Fruit fly (Drosophila melanogaster) whole organism, embryonic: ENCODE measurements around the gene CG7514.

ENCODE experiments used
- ATbp ChIP-seq: fragments of 200-800 bp; sonication (Bioruptor generic); optimal IDR thresholded peaks from 2 replicates; lab custom pipeline; 2017; ENCODE audit warnings: missing biosample characterization, mild to moderate bottlenecking, missing genetic modification characterization, missing genetic modification reagents
- Abd-B ChIP-seq: fragments of 200-800 bp; sonication (Bioruptor generic); optimal IDR thresholded peaks from 2 replicates; lab custom pipeline; 2018; ENCODE audit warnings: missing biosample characterization, mild to moderate bottlenecking, missing genetic modification characterization, moderate library complexity
- Atf3 ChIP-seq: fragments of 200-800 bp; sonication (Bioruptor generic); optimal IDR thresholded peaks from 3 replicates; lab custom pipeline; 2016; ENCODE audit warnings: missing biosample characterization, missing genetic modification characterization
- BEAF-32 ChIP-seq: fragments of 200-800 bp; sonication (Bioruptor generic); optimal IDR thresholded peaks from 3 replicates; lab custom pipeline; 2017; ENCODE audit warnings: missing biosample characterization, missing genetic modification characterization, mild to moderate bottlenecking, moderate library complexity, missing genetic modification reagents
- CG10462 ChIP-seq: fragments of 200-800 bp; sonication (Bioruptor generic); optimal IDR thresholded peaks from 2 replicates; lab custom pipeline; 2016; ENCODE audit warnings: missing biosample characterization, missing genetic modification characterization
- CG10979 ChIP-seq: fragments of 200-800 bp; sonication (Bioruptor generic); optimal IDR thresholded peaks from 2 replicates; lab custom pipeline; 2018; ENCODE audit warnings: missing biosample characterization, mild to moderate bottlenecking, missing genetic modification characterization, moderate library complexity
- CG12071 ChIP-seq: fragments of 200-800 bp; sonication (Bioruptor generic); optimal IDR thresholded peaks from 3 replicates; lab custom pipeline; 2018; ENCODE audit warnings: missing biosample characterization, mild to moderate bottlenecking, missing genetic modification characterization
- CG12219 ChIP-seq: fragments of 200-800 bp; sonication (Bioruptor generic); optimal IDR thresholded peaks from 3 replicates; lab custom pipeline; 2018; ENCODE audit warnings: missing biosample characterization, mild to moderate bottlenecking, missing genetic modification characterization
- CG12236 ChIP-seq: fragments of 200-800 bp; sonication (Bioruptor generic); optimal IDR thresholded peaks from 2 replicates; lab custom pipeline; 2016; ENCODE audit warnings: missing biosample characterization, missing genetic modification characterization
- CG12769 ChIP-seq: fragments of 200-800 bp; sonication (Bioruptor generic); optimal IDR thresholded peaks from 2 replicates; lab custom pipeline; 2019; ENCODE audit warnings: missing biosample characterization, mild to moderate bottlenecking, missing genetic modification characterization, moderate library complexity
- CG16815 ChIP-seq: fragments of 200-800 bp; sonication (Bioruptor generic); optimal IDR thresholded peaks from 3 replicates; lab custom pipeline; 2017; ENCODE audit warnings: missing biosample characterization, mild to moderate bottlenecking, missing genetic modification characterization
- CG17612 ChIP-seq: fragments of 200-800 bp; sonication (Bioruptor generic); IDR thresholded peaks from 2 replicates; pipeline ENCODE4 v1.3.6; 2022; ENCODE audit warnings: missing biosample characterization, missing genetic modification characterization
- CG18476 ChIP-seq: fragments of 200-800 bp; sonication (Bioruptor generic); optimal IDR thresholded peaks from 2 replicates; lab custom pipeline; 2016; ENCODE audit warnings: missing biosample characterization, mild to moderate bottlenecking, missing genetic modification characterization
- CG2129 ChIP-seq: fragments of 200-800 bp; sonication (Bioruptor generic); IDR thresholded peaks from 2 replicates; pipeline ENCODE4 v1.3.6; 2022; ENCODE audit warnings: missing biosample characterization, missing genetic modification characterization; ENCODE audit not compliant: partially characterized antibody
- CG30431 ChIP-seq: fragments of 200-800 bp; sonication (Bioruptor generic); optimal IDR thresholded peaks from 2 replicates; lab custom pipeline; 2017; ENCODE audit warnings: missing biosample characterization, missing genetic modification characterization
- CG3847 ChIP-seq: fragments of 200-800 bp; sonication (Bioruptor generic); IDR thresholded peaks from 2 replicates; pipeline ENCODE4 v1.3.6; 2022; ENCODE audit warnings: missing biosample characterization, missing genetic modification characterization
- CG3995 ChIP-seq: fragments of 200-800 bp; sonication (Bioruptor generic); optimal IDR thresholded peaks from 3 replicates; lab custom pipeline; 2016; ENCODE audit warnings: missing biosample characterization, missing genetic modification characterization
- CG43689 ChIP-seq: fragments of 200-800 bp; sonication (Bioruptor generic); IDR thresholded peaks from 2 replicates; pipeline ENCODE4 v1.3.6; 2022; ENCODE audit warnings: missing biosample characterization, missing genetic modification characterization
- CG4820 ChIP-seq: fragments of 200-800 bp; sonication (Bioruptor generic); optimal IDR thresholded peaks from 3 replicates; lab custom pipeline; 2016; ENCODE audit warnings: missing biosample characterization, missing genetic modification characterization
- CG5180 ChIP-seq: fragments of 200-800 bp; sonication (Bioruptor generic); optimal IDR thresholded peaks from 3 replicates; lab custom pipeline; 2017; ENCODE audit warnings: missing biosample characterization, missing genetic modification characterization, mild to moderate bottlenecking, moderate library complexity, missing genetic modification reagents
- CG6689 ChIP-seq: fragments of 200-800 bp; sonication (Bioruptor generic); IDR thresholded peaks from 2 replicates; pipeline ENCODE4 v1.3.6; 2022; ENCODE audit warnings: missing biosample characterization, missing genetic modification characterization
- CG7357 ChIP-seq: fragments of 200-800 bp; sonication (Bioruptor generic); IDR thresholded peaks from 3 replicates; pipeline ENCODE4 v1.3.6; 2022; ENCODE audit warnings: missing biosample characterization, missing genetic modification characterization
- CG8924 ChIP-seq: fragments of 200-800 bp; optimal IDR thresholded peaks from 3 replicates; lab custom pipeline; 2019; ENCODE audit warnings: missing biosample characterization, mild to moderate bottlenecking, missing genetic modification characterization, moderate library complexity
- HLH54F ChIP-seq: fragments of 200-800 bp; sonication (Bioruptor generic); optimal IDR thresholded peaks from 3 replicates; lab custom pipeline; 2016; ENCODE audit warnings: missing biosample characterization, missing genetic modification characterization
- Hey ChIP-seq: fragments of 200-800 bp; sonication (Bioruptor generic); optimal IDR thresholded peaks from 3 replicates; lab custom pipeline; 2018; ENCODE audit warnings: missing biosample characterization, mild to moderate bottlenecking, missing genetic modification characterization
- Hmr ChIP-seq: fragments of 200-800 bp; sonication (Bioruptor generic); optimal IDR thresholded peaks from 3 replicates; lab custom pipeline; 2017; ENCODE audit warnings: mild to moderate bottlenecking, missing biosample characterization, missing genetic modification reagents, missing genetic modification characterization
- Hr51 ChIP-seq, 2 experiments: fragments of 200-800 bp; sonication (Bioruptor generic); optimal IDR thresholded peaks; 2 replicates in 1 of 2; 3 replicates in 1 of 2; lab custom pipeline; 2016 to 2018; ENCODE audit warnings: missing biosample characterization in 2 of 2, missing genetic modification characterization in 2 of 2, mild to moderate bottlenecking in 1 of 2, moderate library complexity in 1 of 2
- NC2α ChIP-seq: fragments of 200-800 bp; sonication (Bioruptor generic); optimal IDR thresholded peaks from 2 replicates; lab custom pipeline; 2016; ENCODE audit warnings: missing biosample characterization, missing genetic modification characterization
- Pdp1 ChIP-seq, 2 experiments: fragments of 200-800 bp; sonication (Bioruptor generic); optimal IDR thresholded peaks; 3 replicates each; lab custom pipeline; 2016; ENCODE audit warnings: missing biosample characterization in 2 of 2, missing genetic modification characterization in 2 of 2, mild to moderate bottlenecking in 1 of 2, moderate library complexity in 1 of 2
- Ssrp ChIP-seq: fragments of 200-800 bp; sonication (Bioruptor generic); optimal IDR thresholded peaks from 2 replicates; lab custom pipeline; 2018; ENCODE audit warnings: missing biosample characterization, mild to moderate bottlenecking, missing genetic modification characterization, moderate library complexity
- Trl ChIP-seq, 3 experiments: fragments of >200 bp in 2 of 3; fragments of 200-800 bp in 1 of 3; sonication (Bioruptor generic) in 1 of 3; optimal IDR thresholded peaks; 2 replicates in 1 of 3; 3 replicates in 2 of 3; lab custom pipeline; 2016 to 2017; ENCODE audit warnings: missing biosample characterization in 1 of 3, missing genetic modification characterization in 1 of 3
- ap ChIP-seq: fragments of 200-800 bp; sonication (Bioruptor generic); IDR thresholded peaks from 2 replicates; pipeline ENCODE4 v1.3.6; 2022; ENCODE audit warnings: missing biosample characterization, missing genetic modification characterization
- ash1 ChIP-seq: fragments of 200-800 bp; sonication (Bioruptor generic); optimal IDR thresholded peaks from 2 replicates; lab custom pipeline; 2018; ENCODE audit warnings: missing biosample characterization, mild to moderate bottlenecking, missing genetic modification characterization
- bab2 ChIP-seq: fragments of 200-800 bp; sonication (Bioruptor generic); optimal IDR thresholded peaks from 2 replicates; lab custom pipeline; 2016; ENCODE audit warnings: missing biosample characterization, missing genetic modification characterization
- bigmax ChIP-seq: fragments of 200-800 bp; sonication (Bioruptor generic); optimal IDR thresholded peaks from 2 replicates; lab custom pipeline; 2018; ENCODE audit warnings: missing biosample characterization, mild to moderate bottlenecking, missing genetic modification characterization
- dan ChIP-seq: fragments of 200-800 bp; sonication (Bioruptor generic); IDR thresholded peaks from 2 replicates; pipeline ENCODE4 v1.3.6; 2022; ENCODE audit warnings: missing biosample characterization, missing genetic modification characterization
- dysf ChIP-seq: fragments of 200-800 bp; sonication (Bioruptor generic); IDR thresholded peaks from 3 replicates; pipeline ENCODE4 v1.3.6; 2022; ENCODE audit warnings: missing biosample characterization, missing genetic modification characterization
- ewg ChIP-seq: fragments of 200-800 bp; sonication (Bioruptor generic); optimal IDR thresholded peaks from 3 replicates; lab custom pipeline; 2017; ENCODE audit warnings: mild to moderate bottlenecking, missing biosample characterization, missing genetic modification reagents, missing genetic modification characterization
- gfzf ChIP-seq: fragments of 200-800 bp; sonication (Bioruptor generic); optimal IDR thresholded peaks from 2 replicates; lab custom pipeline; 2016; ENCODE audit warnings: missing biosample characterization, mild to moderate bottlenecking, missing genetic modification characterization, moderate library complexity
- gt ChIP-seq: fragments of 200-800 bp; sonication (Bioruptor generic); IDR thresholded peaks from 2 replicates; pipeline ENCODE4 v1.3.6; 2022; ENCODE audit warnings: missing biosample characterization, missing genetic modification characterization
- insv ChIP-seq, 2 experiments: fragments of 200-800 bp; sonication (Bioruptor generic); optimal IDR thresholded peaks; 3 replicates each; lab custom pipeline; 2016 to 2018; ENCODE audit warnings: missing biosample characterization in 2 of 2, missing genetic modification characterization in 2 of 2
- kni ChIP-seq: fragments of 200-800 bp; sonication (Bioruptor generic); optimal IDR thresholded peaks from 3 replicates; lab custom pipeline; 2017; ENCODE audit warnings: mild to moderate bottlenecking, missing biosample characterization, missing genetic modification reagents, missing genetic modification characterization
- lola ChIP-seq, 3 experiments: fragments of >200 bp in 2 of 3; fragments of 200-800 bp in 1 of 3; sonication (Bioruptor generic) in 1 of 3; optimal IDR thresholded peaks; 2 replicates each; lab custom pipeline; 2017 to 2019; ENCODE audit warnings: missing biosample characterization in 3 of 3, missing genetic modification characterization in 3 of 3, mild to moderate bottlenecking in 1 of 3, moderate library complexity in 1 of 3
- otp ChIP-seq: fragments of 200-800 bp; sonication (Bioruptor generic); IDR thresholded peaks from 3 replicates; pipeline ENCODE4, ENCODE4 v1.3.6; 2022; ENCODE audit warnings: missing biosample characterization, missing genetic modification characterization
- pros ChIP-seq: fragments of 200-800 bp; sonication (Bioruptor generic); optimal IDR thresholded peaks from 3 replicates; lab custom pipeline; 2019; ENCODE audit warnings: missing biosample characterization, mild to moderate bottlenecking, missing genetic modification characterization, moderate library complexity
- ranshi ChIP-seq: fragments of 200-800 bp; sonication (Bioruptor generic); IDR thresholded peaks from 2 replicates; pipeline ENCODE4 v1.3.6; 2022; ENCODE audit warnings: missing biosample characterization, missing genetic modification characterization
- schlank ChIP-seq: fragments of 200-800 bp; sonication (Bioruptor generic); optimal IDR thresholded peaks from 2 replicates; lab custom pipeline; 2018; ENCODE audit warnings: missing biosample characterization, mild to moderate bottlenecking, missing genetic modification characterization
- unpg ChIP-seq: fragments of 200-800 bp; sonication (Bioruptor generic); optimal IDR thresholded peaks from 3 replicates; lab custom pipeline; 2018; ENCODE audit warnings: missing biosample characterization, mild to moderate bottlenecking, missing genetic modification characterization, moderate library complexity
- wdn ChIP-seq: fragments of 200-800 bp; sonication (Bioruptor generic); IDR thresholded peaks from 2 replicates; pipeline ENCODE4 v1.3.6; 2022; ENCODE audit warnings: missing biosample characterization, missing genetic modification characterization

CG7514 gene

dm6 chr3L:4698032-4698431 is 9.5 kb upstream of the CG7514 start (continued):
- peak; percentile 60 for TF ChIP-seq Atf3
- peak; percentile 6 for TF ChIP-seq kni
- peak; percentile 83 for TF ChIP-seq CG43689 (GFP tag; lab: Robert Waterston, UW)
- TF ChIP-seq Abd-B (GFP tag; lab: Kevin White, UChicago) = peak; percentile 75
- TF ChIP-seq CG7357 (GFP tag; lab: Robert Waterston, UW) = peak; percentile 76
- peak; percentile 83 for TF ChIP-seq CG4820 (GFP tag; lab: Kevin White, UChicago)
- no peak for TF ChIP-seq Trl (optimal IDR thresholded peaks at IDR 0.05; lab: Kevin White, UChicago)
- TF ChIP-seq Trl (GFP tag; optimal IDR thresholded peaks at IDR 0.05; lab: Kevin White, UChicago) = peak; percentile 83
- TF ChIP-seq otp = peak; percentile 86
- TF ChIP-seq CG12769 (tag; lab: Kevin White, UChicago) = peak; percentile 89
- TF ChIP-seq HLH54F = peak; percentile 79
- TF ChIP-seq CG6689 (GFP tag; lab: Robert Waterston, UW) = peak; percentile 82
- TF ChIP-seq CG12071 (GFP tag; lab: Kevin White, UChicago) = peak; percentile 90
- peak; percentile 82 for TF ChIP-seq CG8924 (tag; lab: Kevin White, UChicago)
- TF ChIP-seq bab2 (GFP tag; lab: Kevin White, UChicago) = peak; percentile 81
- TF ChIP-seq gfzf = no peak
- peak; percentile 72 for TF ChIP-seq Ssrp (tag; lab: Kevin White, UChicago)
- TF ChIP-seq dysf (GFP tag; lab: Robert Waterston, UW) = peak; percentile 90
- TF ChIP-seq CG16815 (GFP tag; lab: Kevin White, UChicago) = peak; percentile 54
- peak; percentile 83 to 85 for TF ChIP-seq Pdp1 (GFP tag; optimal IDR thresholded peaks at IDR 0.05; lab: Kevin White, UChicago)
- TF ChIP-seq CG10462 (GFP tag; lab: Kevin White, UChicago) = peak; percentile 67
- peak; percentile 47 for TF ChIP-seq CG3995 (GFP tag; lab: Kevin White, UChicago)
- TF ChIP-seq gt (GFP tag; lab: Robert Waterston, UW) = peak; percentile 46; the same call in 1 of the 2 replicates
- no peak for TF ChIP-seq insv (GFP tag; optimal IDR thresholded peaks at IDR 0.05; lab: Kevin White, UChicago)
- peak; percentile 50 for TF ChIP-seq Hey
- TF ChIP-seq schlank (tag; lab: Kevin White, UChicago) = peak; percentile 4
- peak; percentile 75 for TF ChIP-seq ap (GFP tag; lab: Robert Waterston, UW)
- TF ChIP-seq lola (GFP tag; optimal IDR thresholded peaks at IDR 0.05; lab: Kevin White, UChicago) = peak in 1 of 3 experiments; percentile 64
- TF ChIP-seq unpg (GFP tag; lab: Kevin White, UChicago) = peak; percentile 85
- TF ChIP-seq CG18476 (GFP tag; lab: Kevin White, UChicago) = peak; percentile 70
- TF ChIP-seq pros (GFP tag; lab: Kevin White, UChicago) = no peak
- peak; percentile 86 for TF ChIP-seq CG12219 (GFP tag; lab: Kevin White, UChicago)
- TF ChIP-seq CG30431 = peak; percentile 68
- TF ChIP-seq ash1 (GFP tag; lab: Kevin White, UChicago) = no peak
- peak; percentile 71 for TF ChIP-seq CG3847 (GFP tag; lab: Robert Waterston, UW)
- TF ChIP-seq ATbp (GFP tag; lab: Kevin White, UChicago) = peak; percentile 73
- peak; percentile 67 for TF ChIP-seq ewg (GFP tag; lab: Kevin White, UChicago)
- peak; percentile 72 for TF ChIP-seq Hmr (GFP tag; lab: Kevin White, UChicago)
- peak; percentile 73 to 89 for TF ChIP-seq Hr51 (GFP tag; optimal IDR thresholded peaks at IDR 0.05; lab: Kevin White, UChicago)
- no peak for TF ChIP-seq dan (GFP tag; lab: Robert Waterston, UW)
- TF ChIP-seq ranshi = peak; percentile 88
- TF ChIP-seq wdn (GFP tag; lab: Robert Waterston, UW) = peak; percentile 81
- TF ChIP-seq bigmax (GFP tag; lab: Kevin White, UChicago) = no peak
- TF ChIP-seq CG17612 (GFP tag; lab: Robert Waterston, UW) = peak; percentile 73
- TF ChIP-seq CG10979 = peak; percentile 78
- no peak for TF ChIP-seq CG2129 (GFP tag; lab: Robert Waterston, UW)
- peak; percentile 69 for TF ChIP-seq CG5180 (GFP tag; lab: Kevin White, UChicago)
- peak; percentile 58 for TF ChIP-seq NC2α (GFP tag; lab: Kevin White, UChicago)
- peak; percentile 60 for TF ChIP-seq CG12236 (GFP tag; lab: Kevin White, UChicago)
- TF ChIP-seq BEAF-32 (GFP tag; lab: Kevin White, UChicago) = no peak
